Fruit fly (Drosophila melanogaster) whole organism, embryonic: ENCODE measurements around the gene ppl.

ENCODE experiments used
- B-H1 ChIP-seq: fragments of 200-800 bp; sonication (Bioruptor generic); IDR thresholded peaks from 3 replicates; pipeline ENCODE4 v1.3.6; 2022; ENCODE audit warnings: missing biosample characterization, missing genetic modification characterization
- CG10209 ChIP-seq: fragments of 200-800 bp; sonication (Bioruptor generic); optimal IDR thresholded peaks from 3 replicates; lab custom pipeline; 2017; ENCODE audit warnings: missing biosample characterization, mild to moderate bottlenecking, missing genetic modification characterization, missing genetic modification reagents
- CG10565 ChIP-seq: fragments of 200-800 bp; sonication (Bioruptor generic); optimal IDR thresholded peaks from 3 replicates; lab custom pipeline; 2016; ENCODE audit warnings: missing biosample characterization, mild to moderate bottlenecking, missing genetic modification characterization
- CG12104 ChIP-seq: fragments of 200-800 bp; sonication (Bioruptor generic); optimal IDR thresholded peaks from 3 replicates; lab custom pipeline; 2016; ENCODE audit warnings: missing biosample characterization, missing genetic modification characterization
- CG12391 ChIP-seq: fragments of 200-800 bp; sonication (Bioruptor generic); optimal IDR thresholded peaks from 3 replicates; lab custom pipeline; 2018; ENCODE audit warnings: missing biosample characterization, mild to moderate bottlenecking, missing genetic modification characterization, moderate library complexity
- CG13287 ChIP-seq: fragments of 200-800 bp; sonication (Bioruptor generic); IDR thresholded peaks from 2 replicates; pipeline ENCODE4 v1.3.6; 2022; ENCODE audit warnings: missing biosample characterization, missing genetic modification characterization; ENCODE audit not compliant: partially characterized antibody
- CG14014 ChIP-seq: fragments of 200-800 bp; sonication (Bioruptor generic); IDR thresholded peaks from 2 replicates; pipeline ENCODE4 v1.3.6; 2022; ENCODE audit warnings: missing biosample characterization, missing genetic modification characterization
- CG14050 ChIP-seq: fragments of 200-800 bp; sonication (Bioruptor generic); IDR thresholded peaks from 3 replicates; pipeline ENCODE4 v1.3.6; 2022; ENCODE audit warnings: missing biosample characterization, missing genetic modification characterization
- CG14965 ChIP-seq: fragments of 200-800 bp; sonication (Bioruptor generic); optimal IDR thresholded peaks from 2 replicates; lab custom pipeline; 2016; ENCODE audit warnings: missing biosample characterization, missing genetic modification characterization, borderline replicate concordance
- CG17912 ChIP-seq: fragments of 200-800 bp; sonication (Bioruptor generic); optimal IDR thresholded peaks from 2 replicates; lab custom pipeline; 2018; ENCODE audit warnings: missing biosample characterization, mild to moderate bottlenecking, missing genetic modification characterization
- CG18619 ChIP-seq: fragments of 200-800 bp; sonication (Bioruptor generic); optimal IDR thresholded peaks from 3 replicates; lab custom pipeline; 2017; ENCODE audit warnings: missing biosample characterization, mild to moderate bottlenecking, missing genetic modification characterization
- CG2129 ChIP-seq: fragments of 200-800 bp; sonication (Bioruptor generic); IDR thresholded peaks from 2 replicates; pipeline ENCODE4 v1.3.6; 2022; ENCODE audit warnings: missing biosample characterization, missing genetic modification characterization; ENCODE audit not compliant: partially characterized antibody
- CG30403 ChIP-seq: fragments of 200-800 bp; sonication (Bioruptor generic); optimal IDR thresholded peaks from 3 replicates; lab custom pipeline; 2016; ENCODE audit warnings: missing biosample characterization, missing genetic modification characterization
- CG3065 ChIP-seq: fragments of 200-800 bp; sonication (Bioruptor generic); optimal IDR thresholded peaks from 2 replicates; lab custom pipeline; 2016; ENCODE audit warnings: missing biosample characterization, missing genetic modification characterization
- CG34376 ChIP-seq: fragments of 200-800 bp; sonication (Bioruptor generic); optimal IDR thresholded peaks from 2 replicates; lab custom pipeline; 2018; ENCODE audit warnings: missing biosample characterization, mild to moderate bottlenecking, missing genetic modification characterization
- CG3838 ChIP-seq: fragments of 200-800 bp; sonication (Bioruptor generic); optimal IDR thresholded peaks from 3 replicates; lab custom pipeline; 2016; ENCODE audit warnings: missing biosample characterization, missing genetic modification characterization
- CG4617 ChIP-seq: fragments of 200-800 bp; sonication (Bioruptor generic); optimal IDR thresholded peaks from 3 replicates; lab custom pipeline; 2016; ENCODE audit warnings: missing biosample characterization, missing genetic modification characterization, borderline replicate concordance
- CG6689 ChIP-seq: fragments of 200-800 bp; sonication (Bioruptor generic); IDR thresholded peaks from 2 replicates; pipeline ENCODE4 v1.3.6; 2022; ENCODE audit warnings: missing biosample characterization, missing genetic modification characterization
- CG6765 ChIP-seq: fragments of 200-800 bp; sonication (Bioruptor generic); optimal IDR thresholded peaks from 3 replicates; lab custom pipeline; 2017; ENCODE audit warnings: missing biosample characterization, mild to moderate bottlenecking, missing genetic modification characterization
- CG7372 ChIP-seq: fragments of 200-800 bp; sonication (Bioruptor generic); IDR thresholded peaks from 2 replicates; pipeline ENCODE4 v1.3.6; 2022; ENCODE audit warnings: missing biosample characterization, missing genetic modification characterization
- CG8765 ChIP-seq: fragments of 200-800 bp; sonication (Bioruptor generic); IDR thresholded peaks from 2 replicates; pipeline ENCODE4 v1.3.6; 2022; ENCODE audit warnings: missing biosample characterization, missing genetic modification characterization
- CkIIα-i1 ChIP-seq: fragments of 200-800 bp; sonication (Bioruptor generic); IDR thresholded peaks from 2 replicates; pipeline ENCODE4 v1.3.6; 2022; ENCODE audit warnings: missing biosample characterization, missing genetic modification characterization
- Doc2 ChIP-seq: fragments of 200-800 bp; sonication (Bioruptor generic); IDR thresholded peaks from 2 replicates; pipeline ENCODE4 v1.3.6; 2022; ENCODE audit warnings: missing biosample characterization, missing genetic modification characterization
- Gsc ChIP-seq: fragments of 200-800 bp; sonication (Bioruptor generic); IDR thresholded peaks from 2 replicates; pipeline ENCODE4 v1.3.6; 2022; ENCODE audit warnings: missing biosample characterization, missing genetic modification characterization
- Kr ChIP-seq: fragments of 200-800 bp; sonication (Bioruptor generic); optimal IDR thresholded peaks from 2 replicates; lab custom pipeline; 2017; ENCODE audit warnings: missing biosample characterization, mild to moderate bottlenecking, missing genetic modification characterization
- Lpt ChIP-seq: fragments of >200 bp; optimal IDR thresholded peaks from 2 replicates; lab custom pipeline; 2018; ENCODE audit warnings: missing biosample characterization, missing genetic modification characterization
- Mes4 ChIP-seq: fragments of 200-800 bp; sonication (Bioruptor generic); optimal IDR thresholded peaks from 2 replicates; lab custom pipeline; 2016; ENCODE audit warnings: missing biosample characterization, missing genetic modification characterization
- Mrtf ChIP-seq: fragments of 200-800 bp; sonication (Bioruptor generic); IDR thresholded peaks from 3 replicates; pipeline ENCODE4 v1.3.6; 2022; ENCODE audit warnings: missing biosample characterization, missing genetic modification characterization
- Oaz ChIP-seq: fragments of 200-800 bp; sonication (Bioruptor generic); IDR thresholded peaks from 2 replicates; pipeline ENCODE4 v1.3.6; 2022; ENCODE audit warnings: missing biosample characterization, missing genetic modification characterization
- Sox100B ChIP-seq: fragments of 200-800 bp; sonication (Bioruptor generic); optimal IDR thresholded peaks from 3 replicates; lab custom pipeline; 2018; ENCODE audit warnings: missing biosample characterization, mild to moderate bottlenecking, missing genetic modification characterization
- Tbp ChIP-seq: fragments of >200 bp; optimal IDR thresholded peaks from 2 replicates; lab custom pipeline; 2018; ENCODE audit warnings: missing biosample characterization, missing genetic modification characterization
- amos ChIP-seq: fragments of 200-800 bp; sonication (Bioruptor generic); IDR thresholded peaks from 2 replicates; pipeline ENCODE4 v1.3.6; 2022; ENCODE audit warnings: missing biosample characterization, missing genetic modification characterization; ENCODE audit not compliant: partially characterized antibody
- ash1 ChIP-seq: fragments of 200-800 bp; sonication (Bioruptor generic); optimal IDR thresholded peaks from 2 replicates; lab custom pipeline; 2018; ENCODE audit warnings: missing biosample characterization, mild to moderate bottlenecking, missing genetic modification characterization
- bsh ChIP-seq, 2 experiments: fragments of 200-800 bp; sonication (Bioruptor generic); optimal IDR thresholded peaks; 2 replicates each; lab custom pipeline; 2017 to 2018; ENCODE audit warnings: mild to moderate bottlenecking in 2 of 2, missing biosample characterization in 2 of 2, missing genetic modification characterization in 2 of 2, moderate library complexity in 1 of 2
- crol ChIP-seq: fragments of 200-800 bp; sonication (Bioruptor generic); IDR thresholded peaks from 2 replicates; pipeline ENCODE4 v1.3.6; 2022; ENCODE audit warnings: missing biosample characterization, missing genetic modification characterization
- dan ChIP-seq: fragments of 200-800 bp; sonication (Bioruptor generic); IDR thresholded peaks from 2 replicates; pipeline ENCODE4 v1.3.6; 2022; ENCODE audit warnings: missing biosample characterization, missing genetic modification characterization
- dati ChIP-seq: fragments of 200-800 bp; sonication (Bioruptor generic); IDR thresholded peaks from 2 replicates; pipeline ENCODE4 v1.3.6; 2022; ENCODE audit warnings: missing biosample characterization, missing genetic modification characterization
- disco-r ChIP-seq: fragments of 200-800 bp; sonication (Bioruptor generic); optimal IDR thresholded peaks from 2 replicates; lab custom pipeline; 2016; ENCODE audit warnings: missing biosample characterization, missing genetic modification characterization
- en ChIP-seq: fragments of 200-800 bp; sonication (Bioruptor generic); optimal IDR thresholded peaks from 2 replicates; lab custom pipeline; 2016; ENCODE audit warnings: missing biosample characterization, missing genetic modification characterization
- esg ChIP-seq: fragments of 200-800 bp; sonication (Bioruptor generic); conservative IDR thresholded peaks from 2 replicates; pipeline ENCODE4 v1.3.6; 2022; ENCODE audit warnings: missing biosample characterization, missing genetic modification characterization
- fd102C ChIP-seq: fragments of 200-800 bp; sonication (Bioruptor generic); optimal IDR thresholded peaks from 2 replicates; lab custom pipeline; 2018; ENCODE audit warnings: missing biosample characterization, mild to moderate bottlenecking, missing genetic modification characterization, moderate library complexity
- ftz-f1 ChIP-seq: fragments of 200-800 bp; sonication (Bioruptor generic); optimal IDR thresholded peaks from 2 replicates; lab custom pipeline; 2016; ENCODE audit warnings: missing biosample characterization, missing genetic modification characterization
- gcm2 ChIP-seq: fragments of 200-800 bp; sonication (Bioruptor generic); optimal IDR thresholded peaks from 2 replicates; lab custom pipeline; 2016; ENCODE audit warnings: missing biosample characterization, missing genetic modification characterization
- jumu ChIP-seq: fragments of 200-800 bp; sonication (Bioruptor generic); optimal IDR thresholded peaks from 3 replicates; lab custom pipeline; 2016; ENCODE audit warnings: missing biosample characterization, missing genetic modification characterization
- knrl ChIP-seq: fragments of 200-800 bp; sonication (Bioruptor generic); IDR thresholded peaks from 3 replicates; pipeline ENCODE4 v1.3.6; 2022; ENCODE audit warnings: missing biosample characterization, missing genetic modification characterization; ENCODE audit not compliant: partially characterized antibody
- nerfin-1 ChIP-seq: fragments of 200-800 bp; sonication (Bioruptor generic); optimal IDR thresholded peaks from 3 replicates; lab custom pipeline; 2019; ENCODE audit warnings: missing biosample characterization, mild to moderate bottlenecking, missing genetic modification characterization, moderate library complexity
- run ChIP-seq: fragments of 200-800 bp; sonication (Bioruptor generic); optimal IDR thresholded peaks from 3 replicates; lab custom pipeline; 2018; ENCODE audit warnings: missing biosample characterization, mild to moderate bottlenecking, missing genetic modification characterization
- slou ChIP-seq: fragments of 200-800 bp; sonication (Bioruptor generic); optimal IDR thresholded peaks from 3 replicates; lab custom pipeline; 2016; ENCODE audit warnings: missing biosample characterization, missing genetic modification characterization
- tio ChIP-seq: fragments of 200-800 bp; sonication (Bioruptor generic); optimal IDR thresholded peaks from 2 replicates; lab custom pipeline; 2017; ENCODE audit warnings: missing biosample characterization, missing genetic modification characterization, inconsistent platforms
- tll ChIP-seq, 2 experiments: fragments of 200-800 bp in 1 of 2; fragments of >200 bp in 1 of 2; sonication (Bioruptor generic) in 1 of 2; optimal IDR thresholded peaks; 2 replicates each; lab custom pipeline; 2017 to 2019; ENCODE audit warnings: missing biosample characterization in 2 of 2, missing genetic modification characterization in 2 of 2, mild to moderate bottlenecking in 1 of 2, moderate library complexity in 1 of 2
- unc-4 ChIP-seq: fragments of 200-800 bp; sonication (Bioruptor generic); IDR thresholded peaks from 2 replicates; pipeline ENCODE4 v1.3.6; 2022; ENCODE audit warnings: missing biosample characterization, missing genetic modification characterization; ENCODE audit not compliant: partially characterized antibody
- unpg ChIP-seq: fragments of 200-800 bp; sonication (Bioruptor generic); optimal IDR thresholded peaks from 3 replicates; lab custom pipeline; 2018; ENCODE audit warnings: missing biosample characterization, mild to moderate bottlenecking, missing genetic modification characterization, moderate library complexity

The ppl gene

dm6 chr3L:21251381-21251780 lies 29.9 kb downstream of the ppl start:
- TF ChIP-seq CG7372 (GFP tag; lab: Robert Waterston, UW) (no peak), Gsc (no peak), Doc2 (GFP tag; lab: Robert Waterston, UW) (no peak), knrl (GFP tag; lab: Robert Waterston, UW) (no peak), CG13287 (no peak), fd102C (GFP tag; lab: Kevin White, UChicago) (no peak), CG18619 (GFP tag; lab: Kevin White, UChicago) (no peak), CG4617 (GFP tag; lab: Kevin White, UChicago) (no peak), unc-4 (GFP tag; lab: Robert Waterston, UW) (no peak), ash1 (no peak), CG12104 (no peak), CG6765 (GFP tag; lab: Kevin White, UChicago) (no peak), crol (GFP tag; lab: Robert Waterston, UW) (peak; percentile 73), CkIIα-i1 (GFP tag; lab: Robert Waterston, UW) (no peak), CG10565 (GFP tag; lab: Kevin White, UChicago) (no peak), CG3838 (GFP tag; lab: Kevin White, UChicago) (no peak), dan (GFP tag; lab: Robert Waterston, UW) (no peak), tio (GFP tag; lab: Kevin White, UChicago) (no peak), esg (GFP tag; lab: Robert Waterston, UW) (0 out of 2 replicates have a peak, but pooled peaks have one; percentile 29), CG14050 (GFP tag; lab: Robert Waterston, UW) (no peak), CG17912 (GFP tag; lab: Kevin White, UChicago) (no peak), disco-r (no peak), CG8765 (GFP tag; lab: Robert Waterston, UW) (no peak), en (no peak), ftz-f1 (GFP tag; lab: Kevin White, UChicago) (no peak), CG30403 (GFP tag; lab: Kevin White, UChicago) (peak; percentile 1), Sox100B (no peak), Mrtf (0 out of 3 replicates have a peak, but pooled peaks have one; percentile 49), unpg (GFP tag; lab: Kevin White, UChicago) (no peak), tll (GFP tag; optimal IDR thresholded peaks at IDR 0.05; lab: Kevin White, UChicago) (no peak), Oaz (GFP tag; lab: Robert Waterston, UW) (no peak), nerfin-1 (tag; lab: Kevin White, UChicago) (no peak), run (tag; lab: Kevin White, UChicago) (no peak), CG10209 (GFP tag; lab: Kevin White, UChicago) (no peak), CG12391 (tag; lab: Kevin White, UChicago) (peak; percentile 2), Kr (GFP tag; lab: Kevin White, UChicago) (no peak), slou (no peak), jumu (GFP tag; lab: Kevin White, UChicago) (peak; percentile 40), CG14014 (GFP tag; lab: Robert Waterston, UW) (0 out of 2 replicates have a peak, but pooled peaks have one; percentile 20), dati (GFP tag; lab: Robert Waterston, UW) (no peak), gcm2 (GFP tag; lab: Kevin White, UChicago) (no peak), amos (GFP tag; lab: Robert Waterston, UW) (no peak), bsh (GFP tag; optimal IDR thresholded peaks at IDR 0.05; lab: Kevin White, UChicago) (peak; percentile 18 to 42), CG3065 (GFP tag; lab: Kevin White, UChicago) (no peak), CG14965 (GFP tag; lab: Kevin White, UChicago) (no peak), Mes4 (GFP tag; lab: Kevin White, UChicago) (no peak), Lpt (no peak), CG2129 (GFP tag; lab: Robert Waterston, UW) (no peak), Tbp (no peak), CG6689 (GFP tag; lab: Robert Waterston, UW) (peak; percentile 48), CG34376 (GFP tag; lab: Kevin White, UChicago) (no peak), B-H1 (GFP tag; lab: Robert Waterston, UW) (no peak)
